Worm (Caenorhabditis elegans) whole organism, midembryonic: ENCODE results near the gene mltn-8.

Experiments
- cog-1 ChIP-seq: sonication (generic microtip); optimal IDR thresholded peaks from 2 replicates; lab custom pipeline; 2016; ENCODE audit warnings: missing genetic modification characterization, missing compliant biosample characterization
- flt-1 ChIP-seq: fragments of 200-800 bp; sonication (Bioruptor generic); IDR thresholded peaks from 2 replicates; pipeline ENCODE4 v1.3.6; 2022; ENCODE audit warnings: missing genetic modification characterization, missing compliant biosample characterization
- med-1 ChIP-seq: sonication (generic microtip); optimal IDR thresholded peaks from 2 replicates; lab custom pipeline; 2017; ENCODE audit warnings: missing genetic modification characterization, mild to moderate bottlenecking, missing compliant biosample characterization, antibody characterized with exemption, missing genetic modification reagents; ENCODE audit not compliant: insufficient read depth
- ref-1 ChIP-seq: fragments of 200-800 bp; sonication (Bioruptor generic); conservative IDR thresholded peaks from 2 replicates; pipeline ENCODE4 v1.3.6; 2022; ENCODE audit warnings: missing genetic modification reagents, missing genetic modification characterization, missing compliant biosample characterization
- tab-1 ChIP-seq: fragments of 200-800 bp; sonication (Bioruptor generic); IDR thresholded peaks from 2 replicates; pipeline ENCODE4 v1.3.6; 2022; ENCODE audit warnings: missing genetic modification characterization, missing compliant biosample characterization
- ztf-29 ChIP-seq: fragments of 200-800 bp; sonication (Bioruptor generic); IDR thresholded peaks from 2 replicates; pipeline ENCODE4 v1.3.6; 2022; ENCODE audit warnings: missing genetic modification reagents, missing genetic modification characterization, missing compliant biosample characterization

- no peak for TF ChIP-seq tab-1
- no peak for TF ChIP-seq med-1 (GFP tag; lab: Kevin White, UChicago)
- no peak for TF ChIP-seq ref-1 (GFP tag; lab: Robert Waterston, UW)
- TF ChIP-seq cog-1, result no peak
- 0 out of 2 replicates have a peak, but pooled peaks have one; percentile 54 for TF ChIP-seq flt-1 (GFP tag; lab: Robert Waterston, UW)
- no peak for TF ChIP-seq ztf-29 (GFP tag; lab: Robert Waterston, UW)
Measured at ce11 chrV:349054-349453, 31.0 kb downstream of the mltn-8 start, which contains the start of gene atg-9.
